Fruit fly (Drosophila melanogaster) ovary, adult (tissue): ENCODE data around the gene Tfb5.
A peak's percentile ranks its signal among the peaks of the same experiment; 100 is the strongest.

Source experiments
- CG17801 ChIP-seq: fragments of 200-800 bp; optimal IDR thresholded peaks from 2 replicates; lab custom pipeline; 2019; ENCODE audit warnings: missing biosample characterization, mild to moderate bottlenecking, missing genetic modification characterization, moderate library complexity; ENCODE audit not compliant: partially characterized antibody

Gene Tfb5

dm6 chr2L:5006323-5006722 lies 4.3 kb downstream of the Tfb5 start:
- no peak for TF ChIP-seq CG17801 (GFP tag; lab: Kevin White, UChicago)

dm6 chr2L:5005464-5005764 lies 5.2 kb downstream of the Tfb5 start:
- no peak for TF ChIP-seq CG17801 (GFP tag; lab: Kevin White, UChicago)

dm6 chr2L:5004677-5005463 lies 5.8 kb downstream of the Tfb5 start:
- TF ChIP-seq CG17801 (GFP tag; lab: Kevin White, UChicago): peak; percentile 87

dm6 chr2L:5003670-5004453 lies 6.8 kb downstream of the Tfb5 start:
- no peak for TF ChIP-seq CG17801 (GFP tag; lab: Kevin White, UChicago)

- TF ChIP-seq CG17801 (GFP tag; lab: Kevin White, UChicago): peak; percentile 46
These were observed 7.8 kb downstream of the Tfb5 start for dm6 chr2L:5002711-5003402.

dm6 chr2L:5002031-5002430 lies 8.6 kb downstream of the Tfb5 start:
- no peak for TF ChIP-seq CG17801 (GFP tag; lab: Kevin White, UChicago)

dm6 chr2L:5001582-5001929 lies 9.1 kb downstream of the Tfb5 start:
- no peak for TF ChIP-seq CG17801 (GFP tag; lab: Kevin White, UChicago)

dm6 chr2L:5000919-5001581 lies 9.6 kb downstream of the Tfb5 start:
- TF ChIP-seq CG17801 (GFP tag; lab: Kevin White, UChicago): no peak

- TF ChIP-seq CG17801 (GFP tag; lab: Kevin White, UChicago): peak; percentile 77
These were observed 10.3 kb downstream of the Tfb5 start for dm6 chr2L:5000287-5000871.

- peak; percentile 77 for TF ChIP-seq CG17801 (GFP tag; lab: Kevin White, UChicago)
These were observed 11.1 kb downstream of the Tfb5 start for dm6 chr2L:4999389-5000032.

dm6 chr2L:4998571-4999191 lies 12.0 kb downstream of the Tfb5 start:
- no peak for TF ChIP-seq CG17801 (GFP tag; lab: Kevin White, UChicago)

- no peak for TF ChIP-seq CG17801 (GFP tag; lab: Kevin White, UChicago)
These were observed 12.4 kb downstream of the Tfb5 start for dm6 chr2L:4998260-4998560.

dm6 chr2L:4997401-4998259 lies 13.0 kb downstream of the Tfb5 start:
- TF ChIP-seq CG17801 (GFP tag; lab: Kevin White, UChicago): peak; percentile 93
